Fruit fly (Drosophila melanogaster) whole organism, prepupa: ENCODE data around the gene Mfap1.

Experiments
- CG11294 ChIP-seq: fragments of 200-800 bp; sonication (Bioruptor generic); IDR thresholded peaks from 2 replicates; pipeline ENCODE4 v1.3.6; 2022; ENCODE audit warnings: missing biosample characterization, missing genetic modification characterization
- CG11762 ChIP-seq: fragments of 200-800 bp; sonication (Bioruptor generic); optimal IDR thresholded peaks from 3 replicates; lab custom pipeline; 2016; ENCODE audit warnings: missing biosample characterization, missing genetic modification characterization; ENCODE audit not compliant: insufficient read depth
- CG11902 ChIP-seq: fragments of 200-800 bp; sonication (Bioruptor generic); optimal IDR thresholded peaks from 3 replicates; lab custom pipeline; 2016; ENCODE audit warnings: missing biosample characterization, missing genetic modification characterization
- CG15336 ChIP-seq: fragments of 200-800 bp; sonication (Bioruptor generic); IDR thresholded peaks from 2 replicates; pipeline ENCODE4 v1.3.6; 2022; ENCODE audit warnings: missing biosample characterization, missing genetic modification characterization
- CG1621 ChIP-seq: fragments of 200-800 bp; sonication (Bioruptor generic); optimal IDR thresholded peaks from 3 replicates; lab custom pipeline; 2018; ENCODE audit warnings: missing biosample characterization, mild to moderate bottlenecking, missing genetic modification characterization
- CG16779 ChIP-seq: fragments of 200-800 bp; sonication (Bioruptor generic); optimal IDR thresholded peaks from 3 replicates; lab custom pipeline; 2017; ENCODE audit warnings: missing biosample characterization, mild to moderate bottlenecking, missing genetic modification characterization
- CG3032 ChIP-seq: fragments of 200-800 bp; optimal IDR thresholded peaks from 2 replicates; lab custom pipeline; 2019; ENCODE audit warnings: missing biosample characterization, mild to moderate bottlenecking, missing genetic modification characterization, moderate library complexity
- CG31627 ChIP-seq: fragments of 200-800 bp; sonication (Bioruptor generic); optimal IDR thresholded peaks from 3 replicates; lab custom pipeline; 2016; ENCODE audit warnings: missing biosample characterization, missing genetic modification characterization
- CG3919 ChIP-seq: fragments of 200-800 bp; sonication (Bioruptor generic); optimal IDR thresholded peaks from 3 replicates; lab custom pipeline; 2016; ENCODE audit warnings: missing biosample characterization, missing genetic modification characterization
- CG4318 ChIP-seq: fragments of 200-800 bp; sonication (Bioruptor generic); optimal IDR thresholded peaks from 3 replicates; lab custom pipeline; 2017; ENCODE audit warnings: missing biosample characterization, mild to moderate bottlenecking, missing genetic modification characterization
- CG6276 ChIP-seq: fragments of 200-800 bp; sonication (Bioruptor generic); optimal IDR thresholded peaks from 2 replicates; lab custom pipeline; 2017; ENCODE audit warnings: missing biosample characterization, mild to moderate bottlenecking, missing genetic modification characterization
- CG6808 ChIP-seq: fragments of 200-800 bp; sonication (Bioruptor generic); optimal IDR thresholded peaks from 3 replicates; lab custom pipeline; 2017; ENCODE audit warnings: missing biosample characterization, missing genetic modification characterization, mild to moderate bottlenecking, moderate library complexity, missing genetic modification reagents
- CG6854 ChIP-seq: fragments of 200-800 bp; sonication (Bioruptor generic); optimal IDR thresholded peaks from 2 replicates; lab custom pipeline; 2017; ENCODE audit warnings: missing biosample characterization, mild to moderate bottlenecking, missing genetic modification characterization
- CG7368 ChIP-seq: fragments of 200-800 bp; sonication (Bioruptor generic); optimal IDR thresholded peaks from 3 replicates; lab custom pipeline; 2016; ENCODE audit warnings: missing biosample characterization, missing genetic modification characterization
- CG8119 ChIP-seq: fragments of 200-800 bp; sonication (Bioruptor generic); IDR thresholded peaks from 3 replicates; pipeline ENCODE4 v1.3.6; 2022; ENCODE audit warnings: missing biosample characterization, missing genetic modification characterization
- CG9139 ChIP-seq: fragments of 200-800 bp; sonication (Bioruptor generic); optimal IDR thresholded peaks from 3 replicates; lab custom pipeline; 2017; ENCODE audit warnings: missing biosample characterization, mild to moderate bottlenecking, missing genetic modification characterization
- Eip75B ChIP-seq: fragments of 200-800 bp; sonication (Bioruptor generic); optimal IDR thresholded peaks from 3 replicates; lab custom pipeline; 2016; ENCODE audit warnings: missing biosample characterization, missing genetic modification characterization
- Eip78C ChIP-seq: fragments of 200-800 bp; sonication (Bioruptor generic); peaks from one replicate; lab custom pipeline; 2016; ENCODE audit warnings: missing biosample characterization, missing genetic modification characterization
- Hr39 ChIP-seq: fragments of 200-800 bp; sonication (Bioruptor generic); optimal IDR thresholded peaks from 2 replicates; lab custom pipeline; 2016; ENCODE audit warnings: missing biosample characterization, missing genetic modification characterization
- OdsH ChIP-seq: fragments of 200-800 bp; sonication (Bioruptor generic); optimal IDR thresholded peaks from 3 replicates; lab custom pipeline; 2016; ENCODE audit warnings: missing biosample characterization, missing genetic modification characterization
- Sox14 ChIP-seq: fragments of 200-800 bp; sonication (Bioruptor generic); optimal IDR thresholded peaks from 3 replicates; lab custom pipeline; 2016; ENCODE audit warnings: missing biosample characterization, missing genetic modification characterization
- Sox15 ChIP-seq: fragments of 200-800 bp; sonication (Bioruptor generic); optimal IDR thresholded peaks from 3 replicates; lab custom pipeline; 2016; ENCODE audit warnings: missing biosample characterization, missing genetic modification characterization
- dac ChIP-seq: fragments of 200-800 bp; sonication (Bioruptor generic); optimal IDR thresholded peaks from 2 replicates; lab custom pipeline; 2017; ENCODE audit warnings: missing biosample characterization, mild to moderate bottlenecking, missing genetic modification characterization
- esn ChIP-seq: fragments of 200-800 bp; sonication (Bioruptor generic); optimal IDR thresholded peaks from 2 replicates; lab custom pipeline; 2016; ENCODE audit warnings: missing biosample characterization, mild to moderate bottlenecking, missing genetic modification characterization, moderate library complexity
- fd85E ChIP-seq: fragments of 200-800 bp; sonication (Bioruptor generic); optimal IDR thresholded peaks from 3 replicates; lab custom pipeline; 2016; ENCODE audit warnings: missing biosample characterization, missing genetic modification characterization
- fkh ChIP-seq: fragments of 200-800 bp; sonication (Bioruptor generic); optimal IDR thresholded peaks from 3 replicates; lab custom pipeline; 2017; ENCODE audit warnings: missing biosample characterization, mild to moderate bottlenecking, missing genetic modification characterization, moderate library complexity
- lz ChIP-seq: fragments of 200-800 bp; sonication (Bioruptor generic); optimal IDR thresholded peaks from 3 replicates; lab custom pipeline; 2016; ENCODE audit warnings: missing biosample characterization, missing genetic modification characterization
- pdm3 ChIP-seq: fragments of 200-800 bp; sonication (Bioruptor generic); optimal IDR thresholded peaks from 3 replicates; lab custom pipeline; 2016; ENCODE audit warnings: missing biosample characterization, missing genetic modification characterization
- spab ChIP-seq: fragments of 200-800 bp; sonication (Bioruptor generic); optimal IDR thresholded peaks from 2 replicates; lab custom pipeline; 2017; ENCODE audit warnings: missing biosample characterization, mild to moderate bottlenecking, missing genetic modification characterization, missing genetic modification reagents
- ss ChIP-seq, 2 experiments: fragments of 200-800 bp; sonication (Bioruptor generic); optimal IDR thresholded peaks; 2 replicates in 1 of 2; 3 replicates in 1 of 2; lab custom pipeline; 2017 to 2018; ENCODE audit warnings: mild to moderate bottlenecking in 2 of 2, missing biosample characterization in 2 of 2, missing genetic modification characterization in 2 of 2, moderate library complexity in 1 of 2
- svp ChIP-seq: fragments of 200-800 bp; sonication (Bioruptor generic); peaks from one replicate; lab custom pipeline; 2016; ENCODE audit warnings: missing biosample characterization, missing genetic modification characterization
- vri ChIP-seq: fragments of 200-800 bp; sonication (Bioruptor generic); optimal IDR thresholded peaks from 3 replicates; lab custom pipeline; 2016; ENCODE audit warnings: missing biosample characterization, mild to moderate bottlenecking, missing genetic modification characterization

Gene Mfap1

dm6 chr3L:1968401-1968800 is 27.5 kb downstream of the Mfap1 start:
- TF ChIP-seq CG4318 (GFP tag; lab: Kevin White, UChicago) (no peak), svp (GFP tag; lab: Kevin White, UChicago) (peak; percentile 53)

- peak; percentile 1 for TF ChIP-seq svp (GFP tag; lab: Kevin White, UChicago)
- TF ChIP-seq spab (GFP tag; lab: Kevin White, UChicago) = no peak
- TF ChIP-seq Eip78C (GFP tag; lab: Kevin White, UChicago) = peak; percentile 57
- no peak for TF ChIP-seq CG11762 (GFP tag; lab: Kevin White, UChicago)
- peak; percentile 0 for TF ChIP-seq fkh (GFP tag; lab: Kevin White, UChicago)
- no peak for TF ChIP-seq CG11294
- TF ChIP-seq dac (GFP tag; lab: Kevin White, UChicago) = no peak
- no peak for TF ChIP-seq CG8119 (GFP tag; lab: Robert Waterston, UW)
- no peak for TF ChIP-seq Hr39
- no peak for TF ChIP-seq CG4318 (GFP tag; lab: Kevin White, UChicago)
- no peak for TF ChIP-seq OdsH (GFP tag; lab: Kevin White, UChicago)
Observed at dm6 chr3L:1968805-1969378, 28.0 kb downstream of the Mfap1 start.

dm6 chr3L:1969539-1970337 is 28.9 kb downstream of the Mfap1 start, which contains the start of gene CG1927:
Gene CG1927, minus strand, starts transcription at chr3L:1970079.
- TF ChIP-seq esn (peak; percentile 22), Sox15 (no peak), CG6808 (GFP tag; lab: Kevin White, UChicago) (no peak), CG7368 (no peak), ss (GFP tag; optimal IDR thresholded peaks at IDR 0.05; lab: Kevin White, UChicago) (peak; percentile 40 to 50), Eip75B (GFP tag; lab: Kevin White, UChicago) (peak; percentile 5), fkh (GFP tag; lab: Kevin White, UChicago) (peak; percentile 62), Eip78C (GFP tag; lab: Kevin White, UChicago) (peak; percentile 69), CG6854 (GFP tag; lab: Kevin White, UChicago) (peak; percentile 22), CG31627 (GFP tag; lab: Kevin White, UChicago) (no peak), CG15336 (GFP tag; lab: Robert Waterston, UW) (peak; percentile 10; the same call in 1 of the 2 replicates), svp (GFP tag; lab: Kevin White, UChicago) (peak; percentile 47), CG16779 (tag; lab: Kevin White, UChicago) (no peak), lz (GFP tag; lab: Kevin White, UChicago) (no peak), CG11902 (no peak)

- TF ChIP-seq ss (GFP tag; optimal IDR thresholded peaks at IDR 0.05; lab: Kevin White, UChicago) = no peak
- no peak for TF ChIP-seq lz (GFP tag; lab: Kevin White, UChicago)
- TF ChIP-seq Eip75B (GFP tag; lab: Kevin White, UChicago) = no peak
- TF ChIP-seq CG4318 (GFP tag; lab: Kevin White, UChicago) = no peak
- TF ChIP-seq svp (GFP tag; lab: Kevin White, UChicago) = peak; percentile 86
- peak; percentile 28 for TF ChIP-seq CG1621 (tag; lab: Kevin White, UChicago)
- TF ChIP-seq Sox15 = no peak
- TF ChIP-seq fd85E (GFP tag; lab: Kevin White, UChicago) = no peak
- TF ChIP-seq esn = no peak
- TF ChIP-seq Eip78C (GFP tag; lab: Kevin White, UChicago) = peak; percentile 79
- peak; percentile 68 for TF ChIP-seq vri
- no peak for TF ChIP-seq Hr39
- TF ChIP-seq CG6276 (GFP tag; lab: Kevin White, UChicago) = no peak
- no peak for TF ChIP-seq pdm3 (GFP tag; lab: Kevin White, UChicago)
- TF ChIP-seq CG15336 (GFP tag; lab: Robert Waterston, UW) = no peak
- TF ChIP-seq CG11902 = no peak
- no peak for TF ChIP-seq Sox14
- no peak for TF ChIP-seq CG3919 (GFP tag; lab: Kevin White, UChicago)
- no peak for TF ChIP-seq CG9139 (GFP tag; lab: Kevin White, UChicago)
- no peak for TF ChIP-seq CG3032 (tag; lab: Kevin White, UChicago)
- TF ChIP-seq, all 60 proteins: peak for 4
Observed at dm6 chr3L:1971103-1971742, 30.4 kb downstream of the Mfap1 start, which contains the start of the genes CG11815 and acs. Gene CG11815, minus strand, starts transcription at chr3L:1971200. Gene acs, plus strand, starts transcription at chr3L:1971638.
